Fruit fly (Drosophila melanogaster) ovary, adult (tissue): ENCODE data around the gene CG13116.

ENCODE experiments used
- CG17801 ChIP-seq: fragments of 200-800 bp; optimal IDR thresholded peaks from 2 replicates; lab custom pipeline; 2019; ENCODE audit warnings: missing biosample characterization, mild to moderate bottlenecking, missing genetic modification characterization, moderate library complexity; ENCODE audit not compliant: partially characterized antibody

The CG13116 gene

dm6 chr2L:9700454-9700853 lies 29.3 kb upstream of the CG13116 start, which contains the start of gene pelo:
pelo (plus strand) TSS chr2L:9700810.
- peak; percentile 64 for TF ChIP-seq CG17801 (GFP tag; lab: Kevin White, UChicago)

dm6 chr2L:9703000-9703399 lies 26.7 kb upstream of the CG13116 start:
- no peak for TF ChIP-seq CG17801 (GFP tag; lab: Kevin White, UChicago)

dm6 chr2L:9704343-9704742 lies 25.4 kb upstream of the CG13116 start:
- no peak for TF ChIP-seq CG17801 (GFP tag; lab: Kevin White, UChicago)

- TF ChIP-seq CG17801 (GFP tag; lab: Kevin White, UChicago), result no peak
Measured at dm6 chr2L:9705291-9705690, 24.4 kb upstream of the CG13116 start.

dm6 chr2L:9705872-9706317 lies 23.8 kb upstream of the CG13116 start, which contains the start of gene CG31710:
CG31710 (minus strand) TSS chr2L:9705954.
- TF ChIP-seq CG17801 (GFP tag; lab: Kevin White, UChicago), result peak; percentile 10

dm6 chr2L:9707103-9707502 lies 22.6 kb upstream of the CG13116 start:
- TF ChIP-seq CG17801 (GFP tag; lab: Kevin White, UChicago), result no peak

- TF ChIP-seq CG17801 (GFP tag; lab: Kevin White, UChicago), result no peak
Measured at dm6 chr2L:9707514-9708094, 22.1 kb upstream of the CG13116 start.

- TF ChIP-seq CG17801 (GFP tag; lab: Kevin White, UChicago), result no peak
Measured at dm6 chr2L:9711107-9711585, 18.6 kb upstream of the CG13116 start, which contains the start of gene CG4364. CG4364 (minus strand) TSS chr2L:9711271.

- no peak for TF ChIP-seq CG17801 (GFP tag; lab: Kevin White, UChicago)
Measured at dm6 chr2L:9728791-9729190, 949 bp upstream of the CG13116 start.

dm6 chr2L:9731269-9731668 lies 1.5 kb downstream of the CG13116 start:
- TF ChIP-seq CG17801 (GFP tag; lab: Kevin White, UChicago), result no peak

dm6 chr2L:9734134-9734533 lies 4.4 kb downstream of the CG13116 start:
- no peak for TF ChIP-seq CG17801 (GFP tag; lab: Kevin White, UChicago)

- no peak for TF ChIP-seq CG17801 (GFP tag; lab: Kevin White, UChicago)
Measured at dm6 chr2L:9736000-9736695, 6.4 kb downstream of the CG13116 start, which contains the start of gene CG13117. CG13117 (plus strand) TSS chr2L:9736645.

dm6 chr2L:9737360-9737759 lies 7.6 kb downstream of the CG13116 start:
- TF ChIP-seq CG17801 (GFP tag; lab: Kevin White, UChicago), result no peak

- TF ChIP-seq CG17801 (GFP tag; lab: Kevin White, UChicago), result no peak
Measured at dm6 chr2L:9737803-9738202, 8.1 kb downstream of the CG13116 start.

dm6 chr2L:9739685-9740084 lies 9.9 kb downstream of the CG13116 start:
- no peak for TF ChIP-seq CG17801 (GFP tag; lab: Kevin White, UChicago)

dm6 chr2L:9743823-9744222 lies 14.1 kb downstream of the CG13116 start:
- TF ChIP-seq CG17801 (GFP tag; lab: Kevin White, UChicago), result no peak
